Fruit fly (Drosophila melanogaster) whole organism, embryonic: Measurements from ENCODE around the gene vkg.

ENCODE experiments used
- Bgb ChIP-seq: fragments of 200-800 bp; sonication (Bioruptor generic); IDR thresholded peaks from 2 replicates; pipeline ENCODE4 v1.3.6; 2022; ENCODE audit warnings: missing biosample characterization, missing genetic modification characterization; ENCODE audit not compliant: partially characterized antibody
- CG10147 ChIP-seq: fragments of 200-800 bp; sonication (Bioruptor generic); optimal IDR thresholded peaks from 2 replicates; lab custom pipeline; 2019; ENCODE audit warnings: missing biosample characterization, mild to moderate bottlenecking, missing genetic modification characterization, moderate library complexity
- CG10366 ChIP-seq: fragments of 200-800 bp; sonication (Bioruptor generic); IDR thresholded peaks from 2 replicates; pipeline ENCODE4 v1.3.6; 2022; ENCODE audit warnings: missing biosample characterization, missing genetic modification characterization
- CG10959 ChIP-seq: fragments of 200-800 bp; sonication (Bioruptor generic); IDR thresholded peaks from 2 replicates; pipeline ENCODE4 v1.3.6; 2022; ENCODE audit warnings: missing biosample characterization, missing genetic modification characterization
- CG11456 ChIP-seq: fragments of 200-800 bp; sonication (Bioruptor generic); IDR thresholded peaks from 3 replicates; pipeline ENCODE4 v1.3.6; 2022; ENCODE audit warnings: missing biosample characterization, missing genetic modification characterization
- CG11723 ChIP-seq: fragments of 200-800 bp; sonication (Bioruptor generic); optimal IDR thresholded peaks from 2 replicates; lab custom pipeline; 2017; ENCODE audit warnings: missing biosample characterization, mild to moderate bottlenecking, missing genetic modification characterization
- CG13775 ChIP-seq: fragments of 200-800 bp; sonication (Bioruptor generic); optimal IDR thresholded peaks from 3 replicates; lab custom pipeline; 2017; ENCODE audit warnings: missing biosample characterization, mild to moderate bottlenecking, missing genetic modification characterization
- CG14667 ChIP-seq: fragments of 200-800 bp; sonication (Bioruptor generic); IDR thresholded peaks from 2 replicates; pipeline ENCODE4 v1.3.6; 2022; ENCODE audit warnings: missing biosample characterization, missing genetic modification characterization
- CG14710 ChIP-seq: fragments of 200-800 bp; sonication (Bioruptor generic); optimal IDR thresholded peaks from 3 replicates; lab custom pipeline; 2019; ENCODE audit warnings: missing biosample characterization, mild to moderate bottlenecking, missing genetic modification characterization, moderate library complexity
- CG15479 ChIP-seq: fragments of 200-800 bp; sonication (Bioruptor generic); optimal IDR thresholded peaks from 3 replicates; lab custom pipeline; 2019; ENCODE audit warnings: missing biosample characterization, mild to moderate bottlenecking, missing genetic modification characterization, moderate library complexity
- CG1647 ChIP-seq: fragments of 200-800 bp; sonication (Bioruptor generic); optimal IDR thresholded peaks from 3 replicates; lab custom pipeline; 2016; ENCODE audit warnings: missing biosample characterization, missing genetic modification characterization
- CG18619 ChIP-seq: fragments of 200-800 bp; sonication (Bioruptor generic); optimal IDR thresholded peaks from 3 replicates; lab custom pipeline; 2017; ENCODE audit warnings: missing biosample characterization, mild to moderate bottlenecking, missing genetic modification characterization
- CG2120 ChIP-seq: fragments of 200-800 bp; sonication (Bioruptor generic); optimal IDR thresholded peaks from 3 replicates; lab custom pipeline; 2016; ENCODE audit warnings: missing biosample characterization, missing genetic modification characterization
- CG2129 ChIP-seq: fragments of 200-800 bp; sonication (Bioruptor generic); IDR thresholded peaks from 2 replicates; pipeline ENCODE4 v1.3.6; 2022; ENCODE audit warnings: missing biosample characterization, missing genetic modification characterization; ENCODE audit not compliant: partially characterized antibody
- CG2199 ChIP-seq: fragments of 200-800 bp; sonication (Bioruptor generic); IDR thresholded peaks from 3 replicates; pipeline ENCODE4 v1.3.6; 2022; ENCODE audit warnings: missing biosample characterization, missing genetic modification characterization
- CG2678 ChIP-seq: fragments of 200-800 bp; sonication (Bioruptor generic); optimal IDR thresholded peaks from 3 replicates; lab custom pipeline; 2019; ENCODE audit warnings: missing biosample characterization, mild to moderate bottlenecking, missing genetic modification characterization, moderate library complexity
- CG2712 ChIP-seq: fragments of 200-800 bp; optimal IDR thresholded peaks from 3 replicates; lab custom pipeline; 2019; ENCODE audit warnings: missing biosample characterization, mild to moderate bottlenecking, missing genetic modification characterization, moderate library complexity
- CG31224 ChIP-seq: fragments of 200-800 bp; sonication (Bioruptor generic); IDR thresholded peaks from 2 replicates; pipeline ENCODE4 v1.3.6; 2022; ENCODE audit warnings: missing biosample characterization, missing genetic modification characterization
- CG3838 ChIP-seq: fragments of 200-800 bp; sonication (Bioruptor generic); optimal IDR thresholded peaks from 3 replicates; lab custom pipeline; 2016; ENCODE audit warnings: missing biosample characterization, missing genetic modification characterization
- CG4404 ChIP-seq: fragments of 200-800 bp; sonication (Bioruptor generic); IDR thresholded peaks from 2 replicates; pipeline ENCODE4 v1.3.6; 2022; ENCODE audit warnings: missing biosample characterization, missing genetic modification characterization
- CG6854 ChIP-seq: fragments of 200-800 bp; sonication (Bioruptor generic); optimal IDR thresholded peaks from 3 replicates; lab custom pipeline; 2017; ENCODE audit warnings: missing biosample characterization, mild to moderate bottlenecking, missing genetic modification characterization
- CG7786 ChIP-seq: fragments of 200-800 bp; sonication (Bioruptor generic); optimal IDR thresholded peaks from 2 replicates; lab custom pipeline; 2016; ENCODE audit warnings: missing biosample characterization, missing genetic modification characterization
- CG8388 ChIP-seq: fragments of 200-800 bp; sonication (Bioruptor generic); optimal IDR thresholded peaks from 2 replicates; lab custom pipeline; 2019; ENCODE audit warnings: missing biosample characterization, mild to moderate bottlenecking, missing genetic modification characterization, moderate library complexity
- CG8924 ChIP-seq: fragments of 200-800 bp; optimal IDR thresholded peaks from 3 replicates; lab custom pipeline; 2019; ENCODE audit warnings: missing biosample characterization, mild to moderate bottlenecking, missing genetic modification characterization, moderate library complexity
- CG9932 ChIP-seq: fragments of 200-800 bp; sonication (Bioruptor generic); IDR thresholded peaks from 2 replicates; pipeline ENCODE4 v1.3.6; 2022; ENCODE audit warnings: missing biosample characterization, missing genetic modification characterization
- E2f1 ChIP-seq: fragments of 200-800 bp; sonication (Bioruptor generic); IDR thresholded peaks from 2 replicates; pipeline ENCODE4 v1.3.6; 2022; ENCODE audit warnings: missing biosample characterization, missing genetic modification characterization
- H2.0 ChIP-seq: fragments of 200-800 bp; sonication (Bioruptor generic); IDR thresholded peaks from 2 replicates; pipeline ENCODE4 v1.3.6; 2022; ENCODE audit warnings: missing biosample characterization, missing genetic modification characterization
- HLHmδ ChIP-seq: fragments of 200-800 bp; sonication (Bioruptor generic); optimal IDR thresholded peaks from 2 replicates; lab custom pipeline; 2018; ENCODE audit warnings: missing biosample characterization, mild to moderate bottlenecking, missing genetic modification characterization, moderate library complexity
- HmgZ ChIP-seq: fragments of 200-800 bp; sonication (Bioruptor generic); optimal IDR thresholded peaks from 2 replicates; lab custom pipeline; 2018; ENCODE audit warnings: missing biosample characterization, mild to moderate bottlenecking, missing genetic modification characterization
- Rx ChIP-seq: fragments of 200-800 bp; sonication (Bioruptor generic); IDR thresholded peaks from 2 replicates; pipeline ENCODE4 v1.3.6; 2022; ENCODE audit warnings: missing biosample characterization, missing genetic modification characterization
- amos ChIP-seq: fragments of 200-800 bp; sonication (Bioruptor generic); IDR thresholded peaks from 2 replicates; pipeline ENCODE4 v1.3.6; 2022; ENCODE audit warnings: missing biosample characterization, missing genetic modification characterization; ENCODE audit not compliant: partially characterized antibody
- bsh ChIP-seq, 2 experiments: fragments of 200-800 bp; sonication (Bioruptor generic); optimal IDR thresholded peaks; 2 replicates each; lab custom pipeline; 2017 to 2018; ENCODE audit warnings: mild to moderate bottlenecking in 2 of 2, missing biosample characterization in 2 of 2, missing genetic modification characterization in 2 of 2, moderate library complexity in 1 of 2
- btn ChIP-seq: fragments of 200-800 bp; sonication (Bioruptor generic); optimal IDR thresholded peaks from 2 replicates; lab custom pipeline; 2016; ENCODE audit warnings: missing biosample characterization, missing genetic modification characterization
- fd102C ChIP-seq: fragments of 200-800 bp; sonication (Bioruptor generic); optimal IDR thresholded peaks from 2 replicates; lab custom pipeline; 2018; ENCODE audit warnings: missing biosample characterization, mild to moderate bottlenecking, missing genetic modification characterization, moderate library complexity
- fd96Cb ChIP-seq: fragments of 200-800 bp; sonication (Bioruptor generic); optimal IDR thresholded peaks from 2 replicates; lab custom pipeline; 2018; ENCODE audit warnings: missing biosample characterization, mild to moderate bottlenecking, missing genetic modification characterization, moderate library complexity
- gce ChIP-seq: fragments of 200-800 bp; sonication (Bioruptor generic); IDR thresholded peaks from 3 replicates; pipeline ENCODE4 v1.3.6; 2022; ENCODE audit warnings: missing biosample characterization, missing genetic modification characterization
- gcm2 ChIP-seq: fragments of 200-800 bp; sonication (Bioruptor generic); optimal IDR thresholded peaks from 2 replicates; lab custom pipeline; 2016; ENCODE audit warnings: missing biosample characterization, missing genetic modification characterization
- grn ChIP-seq: fragments of 200-800 bp; sonication (Bioruptor generic); optimal IDR thresholded peaks from 3 replicates; lab custom pipeline; 2017; ENCODE audit warnings: missing biosample characterization, missing genetic modification characterization
- gsb-n ChIP-seq: fragments of 200-800 bp; sonication (Bioruptor generic); optimal IDR thresholded peaks from 3 replicates; lab custom pipeline; 2018; ENCODE audit warnings: missing biosample characterization, mild to moderate bottlenecking, missing genetic modification characterization
- hb ChIP-seq: fragments of 200-800 bp; sonication (Bioruptor generic); IDR thresholded peaks from 3 replicates; pipeline ENCODE4 v1.3.6; 2022; ENCODE audit warnings: missing biosample characterization, missing genetic modification characterization; ENCODE audit not compliant: partially characterized antibody
- p53 ChIP-seq: fragments of 200-800 bp; sonication (Bioruptor generic); optimal IDR thresholded peaks from 2 replicates; lab custom pipeline; 2016; ENCODE audit warnings: missing biosample characterization, missing genetic modification characterization
- prd ChIP-seq, 3 experiments: fragments of >200 bp in 2 of 3; fragments of 200-800 bp in 1 of 3; sonication (Bioruptor generic) in 1 of 3; optimal IDR thresholded peaks in 2 of 3; IDR thresholded peaks in 1 of 3; 2 replicates in 2 of 3; 3 replicates in 1 of 3; pipeline versions ENCODE4 v1.3.6 to Lab custom; 2017 to 2022; ENCODE audit warnings: missing biosample characterization in 1 of 3, missing genetic modification characterization in 1 of 3
- seq ChIP-seq: fragments of 200-800 bp; sonication (Bioruptor generic); IDR thresholded peaks from 2 replicates; pipeline ENCODE4 v1.3.6; 2022; ENCODE audit warnings: missing biosample characterization, missing genetic modification characterization
- sqz ChIP-seq: fragments of 200-800 bp; sonication (Bioruptor generic); optimal IDR thresholded peaks from 3 replicates; lab custom pipeline; 2018; ENCODE audit warnings: missing biosample characterization, mild to moderate bottlenecking, missing genetic modification characterization
- stwl ChIP-seq: fragments of 200-800 bp; sonication (Bioruptor generic); optimal IDR thresholded peaks from 3 replicates; lab custom pipeline; 2018; ENCODE audit warnings: missing biosample characterization, mild to moderate bottlenecking, missing genetic modification characterization, moderate library complexity
- toy ChIP-seq: fragments of 200-800 bp; sonication (Bioruptor generic); IDR thresholded peaks from 2 replicates; pipeline ENCODE4 v1.3.6; 2022; ENCODE audit warnings: missing biosample characterization, missing genetic modification characterization
- unpg ChIP-seq: fragments of 200-800 bp; sonication (Bioruptor generic); optimal IDR thresholded peaks from 3 replicates; lab custom pipeline; 2018; ENCODE audit warnings: missing biosample characterization, mild to moderate bottlenecking, missing genetic modification characterization, moderate library complexity
- vfl ChIP-seq: fragments of 200-800 bp; sonication (Bioruptor generic); optimal IDR thresholded peaks from 2 replicates; lab custom pipeline; 2016; ENCODE audit warnings: missing biosample characterization, missing genetic modification characterization
- zf30C ChIP-seq: fragments of 200-800 bp; sonication (Bioruptor generic); optimal IDR thresholded peaks from 3 replicates; lab custom pipeline; 2018; ENCODE audit warnings: missing biosample characterization, mild to moderate bottlenecking, missing genetic modification characterization

vkg gene

DNA sequence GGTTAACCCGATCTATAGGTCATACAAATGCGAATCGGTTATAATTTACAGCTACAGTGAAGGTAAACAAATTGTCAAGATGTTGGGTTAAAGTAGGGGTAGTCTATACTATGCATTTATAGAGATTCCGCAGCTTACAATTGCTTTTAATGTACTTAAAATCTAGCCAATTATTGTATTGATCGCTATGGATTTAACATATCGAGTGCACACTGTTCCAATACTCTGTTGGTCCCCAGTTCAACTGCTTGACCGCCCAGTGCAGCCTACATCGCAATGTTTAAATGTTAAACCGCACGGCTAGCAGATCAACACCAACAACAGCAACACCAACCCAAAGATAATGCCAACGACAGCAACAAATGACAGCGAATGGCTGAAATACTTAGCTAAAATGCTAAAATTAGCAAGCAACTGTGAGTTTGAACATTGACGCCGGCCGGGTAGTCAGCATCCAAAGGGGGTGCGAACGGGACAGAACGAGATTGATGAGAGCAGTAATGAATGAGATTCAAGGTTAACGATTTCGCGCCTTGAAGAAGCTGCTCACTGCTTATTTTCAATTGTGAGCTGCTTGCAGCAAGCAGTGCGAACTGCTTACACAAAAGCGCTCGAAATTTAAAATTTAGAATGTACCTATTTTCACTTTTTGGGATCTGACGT lies 26.9 kb downstream of the vkg start (continued):
- no peak for TF ChIP-seq gsb-n (tag; lab: Kevin White, UChicago)
- no peak for TF ChIP-seq seq (GFP tag; lab: Robert Waterston, UW)
- TF ChIP-seq CG3838, result no peak
- TF ChIP-seq fd96Cb (tag; lab: Kevin White, UChicago), result no peak
- TF ChIP-seq bsh (GFP tag; optimal IDR thresholded peaks at IDR 0.05; lab: Kevin White, UChicago), result no peak
- peak; percentile 17 for TF ChIP-seq HmgZ (tag; lab: Kevin White, UChicago)
- no peak for TF ChIP-seq gcm2
- no peak for TF ChIP-seq prd (optimal IDR thresholded peaks at IDR 0.05; lab: Kevin White, UChicago)
- peak; percentile 74 for TF ChIP-seq prd (GFP tag; IDR thresholded peaks at IDR 0.05; lab: Robert Waterston, UW)
- TF ChIP-seq unpg (GFP tag; lab: Kevin White, UChicago), result no peak
- TF ChIP-seq CG2712, result no peak
- peak; percentile 65; the same call in 1 of the 2 replicates for TF ChIP-seq H2.0 (GFP tag; lab: Robert Waterston, UW)
- TF ChIP-seq CG13775 (GFP tag; lab: Kevin White, UChicago), result no peak
- peak; percentile 68; the same call in 2 of the 3 replicates for TF ChIP-seq CG11456 (GFP tag; lab: Robert Waterston, UW)
- no peak for TF ChIP-seq CG8388 (GFP tag; lab: Kevin White, UChicago)
- no peak for TF ChIP-seq CG15479 (GFP tag; lab: Kevin White, UChicago)
- no peak for TF ChIP-seq CG7786 (GFP tag; lab: Kevin White, UChicago)
- TF ChIP-seq CG14710 (tag; lab: Kevin White, UChicago), result no peak
- peak; percentile 76 for TF ChIP-seq Rx (GFP tag; lab: Robert Waterston, UW)
- no peak for TF ChIP-seq vfl (GFP tag; lab: Kevin White, UChicago)
- no peak for TF ChIP-seq CG2678 (tag; lab: Kevin White, UChicago)
- TF ChIP-seq CG10366 (GFP tag; lab: Robert Waterston, UW), result peak; percentile 34
- peak; percentile 24; the same call in 1 of the 2 replicates for TF ChIP-seq CG14667 (GFP tag; lab: Robert Waterston, UW)
- no peak for TF ChIP-seq CG1647
- no peak for TF ChIP-seq zf30C (GFP tag; lab: Kevin White, UChicago)
- no peak for TF ChIP-seq toy (GFP tag; lab: Robert Waterston, UW)
- TF ChIP-seq sqz (GFP tag; lab: Kevin White, UChicago), result no peak
- TF ChIP-seq CG31224 (GFP tag; lab: Robert Waterston, UW), result peak; percentile 15; the same call in 1 of the 2 replicates
- no peak for TF ChIP-seq HLHmδ
- peak; percentile 24 for TF ChIP-seq stwl (tag; lab: Kevin White, UChicago)
- peak; percentile 30; the same call in 1 of the 2 replicates for TF ChIP-seq amos (GFP tag; lab: Robert Waterston, UW)
- no peak for TF ChIP-seq btn (GFP tag; lab: Kevin White, UChicago)
- peak; percentile 69 for TF ChIP-seq Bgb (GFP tag; lab: Robert Waterston, UW)
- no peak for TF ChIP-seq CG8924
- no peak for TF ChIP-seq CG18619
- TF ChIP-seq fd102C (GFP tag; lab: Kevin White, UChicago), result no peak
- TF ChIP-seq CG10959 (GFP tag; lab: Robert Waterston, UW), result peak; percentile 29
- TF ChIP-seq CG2129, result no peak
- TF ChIP-seq CG2120 (GFP tag; lab: Kevin White, UChicago), result no peak
- no peak for TF ChIP-seq hb (GFP tag; lab: Robert Waterston, UW)
- peak; percentile 28 for TF ChIP-seq E2f1 (GFP tag; lab: Robert Waterston, UW)
- no peak for TF ChIP-seq CG11723
- TF ChIP-seq p53, result no peak
- peak; percentile 12; the same call in 1 of the 3 replicates for TF ChIP-seq gce (GFP tag; lab: Robert Waterston, UW)
- TF ChIP-seq CG4404 (GFP tag; lab: Robert Waterston, UW), result peak; percentile 29; the same call in 1 of the 2 replicates
- TF ChIP-seq CG2199 (GFP tag; lab: Robert Waterston, UW), result peak; percentile 93
- TF ChIP-seq CG9932 (GFP tag; lab: Robert Waterston, UW), result peak; percentile 4; the same call in 1 of the 2 replicates
- TF ChIP-seq CG6854, result no peak
- no peak for TF ChIP-seq grn (GFP tag; lab: Kevin White, UChicago)
- no peak for TF ChIP-seq CG10147 (GFP tag; lab: Kevin White, UChicago)
